Fruit fly (Drosophila melanogaster) whole organism, pupa: ENCODE measurements around the gene Usp14.

Experiments
- CG10348 ChIP-seq: fragments of 200-800 bp; sonication (Bioruptor generic); IDR thresholded peaks from 2 replicates; pipeline ENCODE4 v1.3.6; 2022; ENCODE audit warnings: missing biosample characterization, missing genetic modification characterization
- CG12605 ChIP-seq: fragments of 200-800 bp; sonication (Bioruptor generic); IDR thresholded peaks from 2 replicates; pipeline ENCODE4 v1.3.6; 2022; ENCODE audit warnings: missing biosample characterization, missing genetic modification characterization
- CG13204 ChIP-seq: fragments of 200-800 bp; sonication (Bioruptor generic); optimal IDR thresholded peaks from 2 replicates; lab custom pipeline; 2018; ENCODE audit warnings: missing biosample characterization, mild to moderate bottlenecking, missing genetic modification characterization, moderate library complexity
- CG14655 ChIP-seq: fragments of 200-800 bp; sonication (Bioruptor generic); optimal IDR thresholded peaks from 3 replicates; lab custom pipeline; 2017; ENCODE audit warnings: mild to moderate bottlenecking, missing biosample characterization, missing genetic modification reagents, missing genetic modification characterization
- CG15710 ChIP-seq: fragments of 200-800 bp; sonication (Bioruptor generic); optimal IDR thresholded peaks from 2 replicates; lab custom pipeline; 2018; ENCODE audit warnings: missing biosample characterization, mild to moderate bottlenecking, missing genetic modification characterization, moderate library complexity
- CG17806 ChIP-seq: fragments of 200-800 bp; sonication (Bioruptor generic); optimal IDR thresholded peaks from 2 replicates; lab custom pipeline; 2018; ENCODE audit warnings: missing biosample characterization, mild to moderate bottlenecking, missing genetic modification characterization, moderate library complexity
- CG32121 ChIP-seq: fragments of 200-800 bp; sonication (Bioruptor generic); IDR thresholded peaks from 2 replicates; pipeline ENCODE4 v1.3.6; 2022; ENCODE audit warnings: missing biosample characterization, missing genetic modification characterization
- CG34367 ChIP-seq: fragments of 200-800 bp; sonication (Bioruptor generic); optimal IDR thresholded peaks from 2 replicates; lab custom pipeline; 2018; ENCODE audit warnings: missing biosample characterization, mild to moderate bottlenecking, missing genetic modification characterization
- CG4496 ChIP-seq: fragments of 200-800 bp; sonication (Bioruptor generic); IDR thresholded peaks from 3 replicates; pipeline ENCODE4 v1.3.6; 2022; ENCODE audit warnings: missing biosample characterization, missing genetic modification characterization
- CG8159 ChIP-seq: fragments of 200-800 bp; sonication (Bioruptor generic); optimal IDR thresholded peaks from 3 replicates; lab custom pipeline; 2018; ENCODE audit warnings: missing biosample characterization, mild to moderate bottlenecking, missing genetic modification characterization, moderate library complexity
- CG8301 ChIP-seq: fragments of 200-800 bp; sonication (Bioruptor generic); optimal IDR thresholded peaks from 2 replicates; lab custom pipeline; 2018; ENCODE audit warnings: missing biosample characterization, mild to moderate bottlenecking, missing genetic modification characterization
- CG9948 ChIP-seq: fragments of 200-800 bp; sonication (Bioruptor generic); optimal IDR thresholded peaks from 2 replicates; lab custom pipeline; 2018; ENCODE audit warnings: missing biosample characterization, mild to moderate bottlenecking, missing genetic modification characterization, moderate library complexity
- D1 ChIP-seq: fragments of 200-800 bp; sonication (Bioruptor generic); optimal IDR thresholded peaks from 2 replicates; lab custom pipeline; 2018; ENCODE audit warnings: missing biosample characterization, mild to moderate bottlenecking, missing genetic modification characterization, moderate library complexity
- EcR ChIP-seq: fragments of 200-800 bp; sonication (Bioruptor generic); optimal IDR thresholded peaks from 3 replicates; lab custom pipeline; 2019; ENCODE audit warnings: missing biosample characterization, missing genetic modification characterization, mild to moderate bottlenecking, moderate library complexity, missing genetic modification reagents
- Ets98B ChIP-seq: fragments of 200-800 bp; sonication (Bioruptor generic); IDR thresholded peaks from 2 replicates; pipeline ENCODE4 v1.3.6; 2022; ENCODE audit warnings: missing biosample characterization, missing genetic modification characterization
- Pif1A ChIP-seq: fragments of 200-800 bp; sonication (Bioruptor generic); optimal IDR thresholded peaks from 3 replicates; lab custom pipeline; 2016; ENCODE audit warnings: missing biosample characterization, missing genetic modification characterization
- Pif1B ChIP-seq: fragments of 200-800 bp; sonication (Bioruptor generic); optimal IDR thresholded peaks from 3 replicates; lab custom pipeline; 2016; ENCODE audit warnings: missing biosample characterization, missing genetic modification characterization
- Snoo ChIP-seq: fragments of 200-800 bp; sonication (Bioruptor generic); optimal IDR thresholded peaks from 3 replicates; lab custom pipeline; 2017; ENCODE audit warnings: missing biosample characterization, mild to moderate bottlenecking, missing genetic modification characterization, inconsistent platforms
- fd96Ca ChIP-seq: fragments of 200-800 bp; sonication (Bioruptor generic); IDR thresholded peaks from 3 replicates; pipeline ENCODE4 v1.3.6; 2022; ENCODE audit warnings: missing biosample characterization, missing genetic modification characterization
- gl ChIP-seq: fragments of 200-800 bp; sonication (Bioruptor generic); optimal IDR thresholded peaks from 2 replicates; lab custom pipeline; 2018; ENCODE audit warnings: missing biosample characterization, mild to moderate bottlenecking, missing genetic modification characterization
- rn ChIP-seq: fragments of 200-800 bp; sonication (Bioruptor generic); IDR thresholded peaks from 2 replicates; pipeline ENCODE4 v1.3.6; 2022; ENCODE audit warnings: missing biosample characterization, missing genetic modification characterization

Gene Usp14

DNA sequence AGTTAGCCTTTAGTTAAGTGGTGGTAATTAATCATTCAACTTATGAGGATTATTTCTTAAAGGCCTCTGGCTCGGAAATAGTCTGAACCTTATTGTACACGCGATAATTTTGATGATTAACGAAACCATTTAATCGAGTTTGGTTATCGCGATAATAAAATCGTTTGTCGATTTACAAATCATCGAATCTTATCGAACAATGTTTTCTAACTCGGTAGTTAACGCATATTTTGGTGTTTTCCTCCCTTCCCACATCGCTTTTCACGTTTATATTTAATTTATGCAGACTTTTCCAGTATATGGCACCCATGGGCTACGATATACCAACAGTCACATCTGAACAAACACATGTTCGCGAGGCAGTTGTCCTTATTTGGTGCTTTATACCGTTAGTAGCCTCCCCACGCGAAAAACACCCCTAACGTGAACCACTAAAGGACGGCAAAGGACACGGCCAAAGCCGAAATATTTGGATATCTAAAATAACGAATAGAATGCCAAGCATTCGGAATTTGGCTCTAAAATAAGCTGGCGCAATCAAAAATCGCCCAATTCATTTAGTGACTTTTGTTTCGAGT is 29.9 kb upstream of the Usp14 start, which contains the start of gene Frmd5:
Gene Frmd5, plus strand, starts transcription at position 414 of the 578 bp plus-strand sequence.
- TF ChIP-seq EcR (GFP tag; lab: Kevin White, UChicago) (no peak), CG17806 (tag; lab: Kevin White, UChicago) (no peak), Ets98B (no peak), CG10348 (GFP tag; lab: Robert Waterston, UW) (no peak), CG12605 (GFP tag; lab: Robert Waterston, UW) (no peak), CG8159 (tag; lab: Kevin White, UChicago) (no peak), CG8301 (no peak), CG34367 (no peak), CG32121 (GFP tag; lab: Robert Waterston, UW) (no peak), rn (GFP tag; lab: Robert Waterston, UW) (no peak), Pif1B (GFP tag; lab: Kevin White, UChicago) (no peak), Snoo (no peak), CG13204 (GFP tag; lab: Kevin White, UChicago) (no peak), gl (tag; lab: Kevin White, UChicago) (no peak), CG4496 (GFP tag; lab: Robert Waterston, UW) (no peak), CG9948 (tag; lab: Kevin White, UChicago) (no peak), Pif1A (no peak), CG14655 (no peak), D1 (tag; lab: Kevin White, UChicago) (no peak), fd96Ca (GFP tag; lab: Robert Waterston, UW) (no peak)

- TF ChIP-seq CG17806 (tag; lab: Kevin White, UChicago), result no peak
- TF ChIP-seq CG8159 (tag; lab: Kevin White, UChicago), result no peak
- no peak for TF ChIP-seq D1 (tag; lab: Kevin White, UChicago)
- no peak for TF ChIP-seq CG34367
- no peak for TF ChIP-seq Ets98B
- TF ChIP-seq Pif1A, result no peak
- no peak for TF ChIP-seq CG4496 (GFP tag; lab: Robert Waterston, UW)
Observed at dm6 chr2L:10342471-10342870, 28.3 kb upstream of the Usp14 start, which contains the start of gene Sps2. Sps2 (plus strand) TSS chr2L:10342594.

DNA sequence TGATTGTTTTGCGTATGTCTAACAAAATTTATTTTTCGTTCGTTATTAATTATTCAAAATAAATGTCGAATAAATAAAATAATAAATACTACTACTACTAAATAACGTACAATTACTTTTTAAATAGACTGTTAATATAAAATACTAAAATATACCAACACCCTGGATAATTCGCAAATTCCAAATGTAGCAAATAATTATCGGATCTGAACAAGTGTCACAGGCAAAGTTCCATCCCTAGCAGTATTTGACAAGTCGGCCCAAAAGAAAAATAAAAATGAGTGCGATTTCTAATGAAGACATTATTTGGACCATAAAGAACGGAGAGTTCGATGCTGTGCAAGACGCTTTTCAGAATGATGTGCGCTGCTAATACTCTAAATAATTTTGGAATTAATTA is 27.2 kb upstream of the Usp14 start, which contains the start of gene CG31715:
Gene CG31715, plus strand, starts transcription at position 212 of the 400 bp plus-strand sequence.
- TF ChIP-seq Snoo (peak; percentile 13), CG17806 (tag; lab: Kevin White, UChicago) (peak; percentile 7), CG15710 (tag; lab: Kevin White, UChicago) (peak; percentile 6), CG13204 (GFP tag; lab: Kevin White, UChicago) (no peak), CG8301 (no peak), CG9948 (tag; lab: Kevin White, UChicago) (peak; percentile 4)

DNA sequence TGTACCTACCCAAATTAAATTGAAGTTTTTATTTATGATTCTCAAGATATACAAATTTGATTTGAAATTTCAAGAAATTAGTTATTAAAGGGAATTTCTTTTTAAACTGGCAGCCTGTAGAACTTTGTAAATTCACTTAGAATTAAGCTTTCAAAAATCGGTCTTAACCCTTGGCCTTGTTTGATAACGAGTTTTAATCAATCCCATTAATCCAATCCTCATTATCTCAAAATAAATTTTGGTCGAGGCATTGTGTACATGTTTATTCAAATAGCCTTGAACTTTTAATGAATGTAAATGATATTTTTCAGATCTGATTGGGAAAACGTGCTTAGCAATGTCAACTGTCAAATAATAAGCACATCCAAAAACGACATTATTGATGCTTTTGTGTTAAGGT is 25.6 kb upstream of the Usp14 start:
- TF ChIP-seq Pif1B (GFP tag; lab: Kevin White, UChicago), result no peak
- TF ChIP-seq EcR (GFP tag; lab: Kevin White, UChicago), result no peak
- no peak for TF ChIP-seq CG15710 (tag; lab: Kevin White, UChicago)
- no peak for TF ChIP-seq CG4496 (GFP tag; lab: Robert Waterston, UW)
- TF ChIP-seq CG17806 (tag; lab: Kevin White, UChicago), result no peak
- TF ChIP-seq rn (GFP tag; lab: Robert Waterston, UW), result no peak
- TF ChIP-seq CG8159 (tag; lab: Kevin White, UChicago), result no peak
- TF ChIP-seq Snoo, result no peak
- TF ChIP-seq gl (tag; lab: Kevin White, UChicago), result no peak
- no peak for TF ChIP-seq CG12605 (GFP tag; lab: Robert Waterston, UW)
- TF ChIP-seq Ets98B, result no peak

DNA sequence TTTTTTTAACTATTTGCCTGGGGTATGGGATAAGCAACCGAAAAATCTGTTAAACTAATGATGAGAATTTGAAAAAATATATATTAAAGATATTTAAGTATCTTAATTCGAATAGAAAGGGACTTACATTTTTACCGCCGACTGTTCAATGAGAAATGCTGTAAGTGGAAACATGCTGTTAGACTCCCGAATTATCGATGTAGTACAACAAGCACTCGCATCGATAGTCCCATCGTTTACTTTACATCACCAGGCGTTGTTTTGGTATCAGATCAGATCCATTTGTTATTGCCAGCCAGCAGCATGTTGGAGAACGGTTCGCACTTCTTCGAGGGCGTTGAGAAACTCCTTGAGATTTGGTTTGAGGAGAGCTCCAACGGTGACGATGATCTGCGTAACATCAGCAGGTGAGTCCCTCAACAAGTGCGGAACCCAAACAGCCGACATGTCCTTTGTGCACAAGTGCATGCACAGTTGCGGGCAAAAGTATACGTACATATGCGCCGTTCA is 25.1 kb upstream of the Usp14 start, which contains the start of gene SamDC:
Gene SamDC, plus strand, starts transcription at position 246 of the 510 bp plus-strand sequence.
- no peak for TF ChIP-seq gl (tag; lab: Kevin White, UChicago)
- no peak for TF ChIP-seq CG10348 (GFP tag; lab: Robert Waterston, UW)
- TF ChIP-seq CG8159 (tag; lab: Kevin White, UChicago), result peak; percentile 39
- peak; percentile 36 for TF ChIP-seq CG15710 (tag; lab: Kevin White, UChicago)
- TF ChIP-seq CG13204 (GFP tag; lab: Kevin White, UChicago), result no peak
- no peak for TF ChIP-seq CG4496 (GFP tag; lab: Robert Waterston, UW)
- no peak for TF ChIP-seq fd96Ca (GFP tag; lab: Robert Waterston, UW)
- TF ChIP-seq Pif1B (GFP tag; lab: Kevin White, UChicago), result no peak
- peak; percentile 11; the same call in 1 of the 2 replicates for TF ChIP-seq CG32121 (GFP tag; lab: Robert Waterston, UW)
- TF ChIP-seq CG9948 (tag; lab: Kevin White, UChicago), result peak; percentile 3
- TF ChIP-seq D1 (tag; lab: Kevin White, UChicago), result no peak
- TF ChIP-seq Ets98B, result peak; percentile 36; the same call in 1 of the 2 replicates
- TF ChIP-seq CG34367, result no peak
- TF ChIP-seq Snoo, result peak; percentile 25
- TF ChIP-seq Pif1A, result peak; percentile 19
- no peak for TF ChIP-seq EcR (GFP tag; lab: Kevin White, UChicago)
- no peak for TF ChIP-seq CG14655
- TF ChIP-seq CG12605 (GFP tag; lab: Robert Waterston, UW), result 0 out of 2 replicates have a peak, but pooled peaks have one; percentile 23
- no peak for TF ChIP-seq rn (GFP tag; lab: Robert Waterston, UW)
- TF ChIP-seq CG8301, result no peak
- TF ChIP-seq CG17806 (tag; lab: Kevin White, UChicago), result no peak

- TF ChIP-seq CG34367, result peak; percentile 48
- TF ChIP-seq Pif1A, result no peak
- TF ChIP-seq Ets98B, result peak; percentile 64; the same call in 1 of the 2 replicates
- no peak for TF ChIP-seq CG10348 (GFP tag; lab: Robert Waterston, UW)
- TF ChIP-seq CG9948 (tag; lab: Kevin White, UChicago), result peak; percentile 5
- peak; percentile 28 for TF ChIP-seq CG17806 (tag; lab: Kevin White, UChicago)
- peak; percentile 21 for TF ChIP-seq CG8301
- TF ChIP-seq CG12605 (GFP tag; lab: Robert Waterston, UW), result no peak
- TF ChIP-seq CG4496 (GFP tag; lab: Robert Waterston, UW), result no peak
- no peak for TF ChIP-seq D1 (tag; lab: Kevin White, UChicago)
- peak; percentile 51; the same call in 1 of the 2 replicates for TF ChIP-seq CG32121 (GFP tag; lab: Robert Waterston, UW)
- peak; percentile 30 for TF ChIP-seq Snoo
- no peak for TF ChIP-seq CG8159 (tag; lab: Kevin White, UChicago)
- peak; percentile 84 for TF ChIP-seq EcR (GFP tag; lab: Kevin White, UChicago)
- peak; percentile 14 for TF ChIP-seq CG15710 (tag; lab: Kevin White, UChicago)
- TF ChIP-seq CG14655, result no peak
- TF ChIP-seq fd96Ca (GFP tag; lab: Robert Waterston, UW), result no peak
- no peak for TF ChIP-seq CG13204 (GFP tag; lab: Kevin White, UChicago)
- TF ChIP-seq Pif1B (GFP tag; lab: Kevin White, UChicago), result peak; percentile 63
- peak; percentile 28 for TF ChIP-seq gl (tag; lab: Kevin White, UChicago)
- no peak for TF ChIP-seq rn (GFP tag; lab: Robert Waterston, UW)
Observed at dm6 chr2L:10334854-10335277, 20.7 kb upstream of the Usp14 start.
